Worm (Caenorhabditis elegans) whole organism, young adult: Measurements from ENCODE around the gene ZK180.5.

Source experiments
- B0035.1 ChIP-seq: sonication (generic microtip); optimal IDR thresholded peaks from 2 replicates; lab custom pipeline; 2016; ENCODE audit warnings: missing genetic modification characterization, mild to moderate bottlenecking, missing compliant biosample characterization, missing genotype, missing genetic modification reagents
- B0336.3 ChIP-seq: fragments of 200-800 bp; sonication (Bioruptor generic); IDR thresholded peaks from 2 replicates; pipeline ENCODE4 v1.3.6; 2022; ENCODE audit warnings: missing genetic modification characterization, missing compliant biosample characterization
- D2030.7 ChIP-seq: fragments of 200-800 bp; sonication (Bioruptor generic); IDR thresholded peaks from 2 replicates; pipeline ENCODE4 v1.3.6; 2022; ENCODE audit warnings: missing genetic modification reagents, missing genetic modification characterization, missing compliant biosample characterization
- F37B4.10 ChIP-seq: fragments of 200-800 bp; sonication (Bioruptor generic); IDR thresholded peaks from 2 replicates; pipeline ENCODE4 v1.3.6; 2022; ENCODE audit warnings: missing genetic modification characterization, missing compliant biosample characterization
- F39B2.1 ChIP-seq: fragments of 200-800 bp; sonication (Bioruptor generic); IDR thresholded peaks from 2 replicates; pipeline ENCODE4 v1.3.6; 2022; ENCODE audit warnings: missing genetic modification reagents, missing genetic modification characterization, missing compliant biosample characterization
- F49E8.2 ChIP-seq: sonication (generic microtip); optimal IDR thresholded peaks from 3 replicates; lab custom pipeline; 2017; ENCODE audit warnings: missing genetic modification characterization, mild to moderate bottlenecking, missing compliant biosample characterization, antibody characterized with exemption, moderate library complexity; ENCODE audit not compliant: insufficient read depth
- K11D2.4 ChIP-seq: fragments of 200-800 bp; sonication (Bioruptor generic); IDR thresholded peaks from 2 replicates; pipeline ENCODE4 v1.3.6; 2022; ENCODE audit warnings: missing genetic modification reagents, missing genetic modification characterization, missing compliant biosample characterization
- Y67H2A.10 ChIP-seq: fragments of 200-800 bp; sonication (Bioruptor generic); conservative IDR thresholded peaks from 2 replicates; pipeline ENCODE4 v1.3.6; 2022; ENCODE audit warnings: missing genetic modification reagents, missing genetic modification characterization, missing compliant biosample characterization
- ZK185.1 ChIP-seq: sonication (generic microtip); optimal IDR thresholded peaks from 2 replicates; lab custom pipeline; 2016; ENCODE audit warnings: mild to moderate bottlenecking, missing genetic modification characterization, missing compliant biosample characterization; ENCODE audit not compliant: poor library complexity, severe bottlenecking
- atf-7 ChIP-seq: sonication (generic microtip); optimal IDR thresholded peaks from 2 replicates; lab custom pipeline; 2017; ENCODE audit warnings: mild to moderate bottlenecking, missing genetic modification characterization, missing compliant biosample characterization
- attf-3 ChIP-seq: fragments of 200-800 bp; sonication (Bioruptor generic); conservative IDR thresholded peaks from 2 replicates; pipeline ENCODE4 v1.3.6; 2022; ENCODE audit warnings: missing genetic modification reagents, missing genetic modification characterization, missing compliant biosample characterization
- attf-5 ChIP-seq: fragments of 200-800 bp; sonication (Bioruptor generic); optimal IDR thresholded peaks from 2 replicates; lab custom pipeline; 2018; ENCODE audit warnings: mild to moderate bottlenecking, missing genetic modification characterization, missing compliant biosample characterization
- ccch-3 ChIP-seq: fragments of 200-800 bp; sonication (Bioruptor generic); optimal IDR thresholded peaks from 2 replicates; lab custom pipeline; 2018; ENCODE audit warnings: mild to moderate bottlenecking, missing genetic modification characterization, missing compliant biosample characterization
- cebp-1 ChIP-seq, 2 experiments: fragments of 200-800 bp in 1 of 2; sonication (Bioruptor generic) in 1 of 2; sonication (generic microtip) in 1 of 2; IDR thresholded peaks in 1 of 2; optimal IDR thresholded peaks in 1 of 2; 2 replicates each; pipeline versions ENCODE4 v1.3.6 to Lab custom; 2017 to 2022; ENCODE audit warnings: missing compliant biosample characterization in 2 of 2, missing genetic modification characterization in 2 of 2, mild to moderate bottlenecking in 1 of 2, missing genetic modification reagents in 1 of 2, moderate library complexity in 1 of 2
- cebp-2 ChIP-seq: fragments of 200-800 bp; sonication (Bioruptor generic); IDR thresholded peaks from 2 replicates; pipeline ENCODE4 v1.3.6; 2022; ENCODE audit warnings: missing genetic modification characterization, missing compliant biosample characterization
- ceh-58 ChIP-seq: fragments of 200-800 bp; sonication (Bioruptor generic); IDR thresholded peaks from 2 replicates; pipeline ENCODE4 v1.3.6; 2022; ENCODE audit warnings: missing genetic modification characterization, missing compliant biosample characterization
- ceh-91 ChIP-seq: fragments of 200-800 bp; sonication (Bioruptor generic); IDR thresholded peaks from 2 replicates; pipeline ENCODE4 v1.3.6; 2022; ENCODE audit warnings: missing genetic modification reagents, missing genetic modification characterization, missing compliant biosample characterization
- chd-7 ChIP-seq: sonication (generic microtip); optimal IDR thresholded peaks from 2 replicates; lab custom pipeline; 2016; ENCODE audit warnings: mild to moderate bottlenecking, missing genetic modification characterization, moderate library complexity, missing compliant biosample characterization
- dpff-1 ChIP-seq: sonication (generic microtip); optimal IDR thresholded peaks from 2 replicates; lab custom pipeline; 2017; ENCODE audit warnings: mild to moderate bottlenecking, missing genetic modification characterization, missing compliant biosample characterization
- efl-1 ChIP-seq: fragments of 150-350 bp; optimal IDR thresholded peaks from 2 replicates; lab custom pipeline; 2014; ENCODE audit warnings: missing biosample characterization, missing genetic modification reagents, missing genetic modification characterization
- gei-17 ChIP-seq: fragments of 200-800 bp; sonication (Bioruptor generic); optimal IDR thresholded peaks from 2 replicates; lab custom pipeline; 2018; ENCODE audit warnings: mild to moderate bottlenecking, missing genetic modification characterization, missing compliant biosample characterization
- him-1 ChIP-seq: sonication (generic microtip); optimal IDR thresholded peaks from 2 replicates; lab custom pipeline; 2016; ENCODE audit warnings: missing genotype, missing genetic modification reagents, missing genetic modification characterization, missing compliant biosample characterization
- hmg-1.2 ChIP-seq: fragments of 200-800 bp; sonication (Bioruptor generic); IDR thresholded peaks from 2 replicates; pipeline ENCODE4 v1.3.6; 2022; ENCODE audit warnings: missing genetic modification reagents, missing genetic modification characterization, missing compliant biosample characterization
- hmg-20 ChIP-seq: fragments of 200-800 bp; sonication (Bioruptor generic); IDR thresholded peaks from 2 replicates; pipeline ENCODE4 v1.3.6; 2022; ENCODE audit warnings: missing genetic modification reagents, missing genetic modification characterization, missing compliant biosample characterization
- let-607 ChIP-seq, 2 experiments: fragments of 200-800 bp in 1 of 2; sonication (Bioruptor generic) in 1 of 2; sonication (generic microtip) in 1 of 2; optimal IDR thresholded peaks; 2 replicates each; lab custom pipeline; 2016 to 2018; ENCODE audit warnings: mild to moderate bottlenecking in 2 of 2, missing compliant biosample characterization in 2 of 2, missing genetic modification characterization in 2 of 2, moderate library complexity in 2 of 2, missing genotype in 1 of 2
- lin-26 ChIP-seq: fragments of 200-800 bp; sonication (Bioruptor generic); IDR thresholded peaks from 2 replicates; pipeline ENCODE4 v1.3.6; 2022; ENCODE audit warnings: missing genetic modification reagents, missing genetic modification characterization, missing compliant biosample characterization
- madf-3 ChIP-seq: fragments of 200-800 bp; sonication (Bioruptor generic); IDR thresholded peaks from 2 replicates; pipeline ENCODE4 v1.3.6; 2022; ENCODE audit warnings: missing genetic modification reagents, missing genetic modification characterization, missing compliant biosample characterization
- mcd-1 ChIP-seq: fragments of 200-800 bp; sonication (Bioruptor generic); IDR thresholded peaks from 2 replicates; pipeline ENCODE4 v1.3.6; 2022; ENCODE audit warnings: missing genetic modification reagents, missing genetic modification characterization, missing compliant biosample characterization
- nhr-80 ChIP-seq: sonication (generic microtip); optimal IDR thresholded peaks from 2 replicates; lab custom pipeline; 2016; ENCODE audit warnings: missing genetic modification characterization, missing compliant biosample characterization
- rcor-1 ChIP-seq: fragments of 200-800 bp; sonication (Bioruptor generic); IDR thresholded peaks from 2 replicates; pipeline ENCODE4 v1.3.6; 2022; ENCODE audit warnings: missing genetic modification reagents, missing genetic modification characterization, missing compliant biosample characterization
- rec-8 ChIP-seq, 2 experiments: sonication (generic microtip); optimal IDR thresholded peaks; 2 replicates each; lab custom pipeline; 2016; ENCODE audit warnings: mild to moderate bottlenecking in 2 of 2, missing genetic modification characterization in 2 of 2, missing genetic modification reagents in 2 of 2, missing genotype in 2 of 2, missing biosample characterization in 1 of 2, missing compliant biosample characterization in 1 of 2, moderate library complexity in 1 of 2
- snpc-1.1 ChIP-seq: sonication (generic microtip); optimal IDR thresholded peaks from 2 replicates; lab custom pipeline; 2017; ENCODE audit warnings: missing genetic modification characterization, mild to moderate bottlenecking, missing compliant biosample characterization, antibody characterized with exemption, moderate library complexity, missing genotype, missing genetic modification reagents; ENCODE audit not compliant: insufficient read depth
- snpc-3.4 ChIP-seq: sonication (generic microtip); optimal IDR thresholded peaks from 2 replicates; lab custom pipeline; 2017; ENCODE audit warnings: missing genetic modification characterization, mild to moderate bottlenecking, missing compliant biosample characterization, antibody characterized with exemption, moderate library complexity, missing genotype, missing genetic modification reagents
- snpc-4 ChIP-seq, 5 experiments: fragments of 150-350 bp in 1 of 5; sonication (generic microtip) in 4 of 5; optimal IDR thresholded peaks; 2 replicates each; lab custom pipeline; 2014 to 2018; ENCODE audit warnings: missing genetic modification characterization in 5 of 5, missing biosample characterization in 3 of 5, antibody characterized with exemption in 2 of 5, mild to moderate bottlenecking in 2 of 5, missing compliant biosample characterization in 2 of 5, missing genotype in 2 of 5, moderate library complexity in 2 of 5, missing genetic modification reagents in 1 of 5
- sptf-2 ChIP-seq: fragments of 200-800 bp; sonication (Bioruptor generic); optimal IDR thresholded peaks from 2 replicates; lab custom pipeline; 2018; ENCODE audit warnings: mild to moderate bottlenecking, missing genetic modification characterization, missing compliant biosample characterization
- tbp1 ChIP-seq: fragments of 200-800 bp; sonication (Bioruptor generic); optimal IDR thresholded peaks from 2 replicates; lab custom pipeline; 2018; ENCODE audit warnings: mild to moderate bottlenecking, missing genetic modification characterization, missing compliant biosample characterization
- tbx-9 ChIP-seq: sonication (generic microtip); optimal IDR thresholded peaks from 2 replicates; lab custom pipeline; 2016; ENCODE audit warnings: borderline replicate concordance, missing genetic modification characterization, inconsistent platforms, missing compliant biosample characterization
- tlf-1 ChIP-seq: fragments of 200-800 bp; sonication (Bioruptor generic); optimal IDR thresholded peaks from 2 replicates; lab custom pipeline; 2018; ENCODE audit warnings: mild to moderate bottlenecking, missing genetic modification characterization, missing compliant biosample characterization
- unc-130 ChIP-seq: sonication (generic microtip); optimal IDR thresholded peaks from 2 replicates; lab custom pipeline; 2016; ENCODE audit warnings: missing genetic modification reagents, missing genetic modification characterization, missing compliant biosample characterization
- unc-62 ChIP-seq: fragments of 150-350 bp; optimal IDR thresholded peaks from 2 replicates; lab custom pipeline; 2014; ENCODE audit warnings: missing biosample characterization, missing genetic modification reagents, missing genetic modification characterization
- zim-3 ChIP-seq: sonication (generic microtip); optimal IDR thresholded peaks from 2 replicates; lab custom pipeline; 2017; ENCODE audit warnings: mild to moderate bottlenecking, missing genetic modification characterization, moderate library complexity, missing compliant biosample characterization
- ztf-3 ChIP-seq: fragments of 200-800 bp; sonication (Bioruptor generic); optimal IDR thresholded peaks from 2 replicates; lab custom pipeline; 2018; ENCODE audit warnings: mild to moderate bottlenecking, missing genetic modification characterization, missing compliant biosample characterization

ZK180.5 gene

DNA sequence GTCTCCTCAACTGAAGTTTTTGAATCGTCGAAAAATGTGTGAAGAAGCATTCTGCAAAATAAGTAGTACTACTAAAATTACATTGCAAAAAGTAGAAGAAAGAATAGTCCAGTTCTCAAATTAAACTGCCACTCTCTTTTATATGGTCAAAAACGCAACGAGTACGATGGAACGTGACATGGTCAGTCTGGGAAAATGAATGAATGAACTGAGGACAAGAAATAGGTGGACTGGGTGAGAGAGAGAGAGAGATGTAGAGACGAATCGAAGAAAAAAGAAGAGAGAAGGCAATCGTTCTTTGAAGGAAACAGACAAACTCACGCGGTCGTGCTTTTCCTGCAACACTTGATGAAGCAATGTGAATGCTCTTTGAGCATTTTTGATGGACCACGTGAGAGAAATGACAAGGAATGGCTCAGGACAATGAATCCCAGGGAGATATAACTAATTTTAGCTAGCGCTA, 39.9 kb downstream of the ZK180.5 start, which contains the start of gene M01H9.3 (continued):
- TF ChIP-seq lin-26 (GFP tag; lab: Robert Waterston, UW) (0 out of 2 replicates have a peak, but pooled peaks have one; percentile 40), mcd-1 (GFP tag; lab: Robert Waterston, UW) (peak; percentile 17; the same call in 1 of the 2 replicates), attf-3 (GFP tag; lab: Robert Waterston, UW) (no peak), ccch-3 (GFP tag; lab: Kevin White, UChicago) (no peak), tbp1 (GFP tag; lab: Kevin White, UChicago) (peak; percentile 15), K11D2.4 (GFP tag; lab: Robert Waterston, UW) (peak; percentile 59), nhr-80 (tag; lab: Kevin White, UChicago) (peak; percentile 59), unc-62 (GFP tag; lab: Kevin White, UChicago) (no peak), tlf-1 (peak; percentile 4), chd-7 (peak; percentile 18), gei-17 (no peak), ZK185.1 (tag; lab: Kevin White, UChicago) (no peak), zim-3 (no peak), hmg-1.2 (GFP tag; lab: Robert Waterston, UW) (peak; percentile 32; the same call in 1 of the 2 replicates)

DNA sequence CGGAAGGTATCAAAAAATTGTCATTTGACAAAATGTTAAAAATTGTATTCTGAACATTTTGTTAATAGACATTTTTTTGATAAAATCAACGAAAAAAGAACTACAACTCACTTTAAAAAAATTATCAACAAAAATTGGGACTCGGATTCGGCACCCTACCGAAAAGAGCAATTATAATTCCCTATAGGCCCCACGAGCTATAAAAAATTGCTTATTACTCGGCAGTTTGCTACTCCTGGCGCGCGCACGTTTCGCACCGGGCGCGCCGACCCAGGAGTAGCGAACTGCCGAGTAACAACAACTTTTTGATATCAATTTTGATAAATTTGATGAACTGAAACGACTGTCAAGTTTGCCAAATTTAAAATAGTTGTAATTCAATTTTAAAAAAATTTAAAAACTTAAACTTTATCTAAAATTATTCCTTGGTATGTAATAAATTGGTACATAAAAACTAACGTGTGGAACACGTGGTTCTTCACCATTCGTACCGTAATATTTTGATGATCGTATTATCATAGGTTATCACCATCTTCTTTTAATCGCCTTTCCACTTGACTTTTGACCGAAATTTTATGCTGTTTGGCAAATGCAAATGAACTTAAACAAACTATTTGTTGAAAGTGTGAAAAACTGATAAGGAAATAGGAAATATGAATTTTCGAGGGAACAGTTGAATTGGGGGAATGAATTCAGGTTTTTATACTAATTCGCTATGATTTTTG, 41.4 kb downstream of the ZK180.5 start:
- TF ChIP-seq sptf-2 (GFP tag; lab: Kevin White, UChicago) (no peak), F39B2.1 (GFP tag; lab: Robert Waterston, UW) (no peak), ZK185.1 (tag; lab: Kevin White, UChicago) (no peak), hmg-20 (GFP tag; lab: Robert Waterston, UW) (no peak), F37B4.10 (GFP tag; lab: Robert Waterston, UW) (no peak), tlf-1 (no peak), rcor-1 (no peak), B0336.3 (GFP tag; lab: Robert Waterston, UW) (no peak), ztf-3 (GFP tag; lab: Kevin White, UChicago) (no peak), D2030.7 (GFP tag; lab: Robert Waterston, UW) (no peak), cebp-1 (GFP tag; IDR thresholded peaks at IDR 0.05; lab: Robert Waterston, UW) (no peak), cebp-1 (tag; optimal IDR thresholded peaks at IDR 0.05; lab: Kevin White, UChicago) (peak; percentile 6), snpc-3.4 (tag; lab: Kevin White, UChicago) (no peak), rec-8 (tag; optimal IDR thresholded peaks at IDR 0.05; lab: Kevin White, UChicago) (no peak), ceh-58 (GFP tag; lab: Robert Waterston, UW) (no peak), dpff-1 (tag; lab: Kevin White, UChicago) (no peak), tbx-9 (tag; lab: Kevin White, UChicago) (no peak), atf-7 (tag; lab: Kevin White, UChicago) (peak; percentile 28), ceh-91 (GFP tag; lab: Robert Waterston, UW) (no peak), unc-130 (GFP tag; lab: Kevin White, UChicago) (no peak), madf-3 (GFP tag; lab: Robert Waterston, UW) (0 out of 2 replicates have a peak, but pooled peaks have one; percentile 50), efl-1 (GFP tag; lab: Kevin White, UChicago) (no peak), nhr-80 (tag; lab: Kevin White, UChicago) (peak; percentile 41), K11D2.4 (GFP tag; lab: Robert Waterston, UW) (0 out of 2 replicates have a peak, but pooled peaks have one; percentile 33), lin-26 (GFP tag; lab: Robert Waterston, UW) (0 out of 2 replicates have a peak, but pooled peaks have one; percentile 54), let-607 (tag; optimal IDR thresholded peaks at IDR 0.05; lab: Kevin White, UChicago) (peak in 1 of 2 experiments; percentile 17), him-1 (tag; lab: Kevin White, UChicago) (no peak), cebp-2 (GFP tag; lab: Robert Waterston, UW) (no peak), attf-5 (no peak), snpc-1.1 (no peak), F49E8.2 (tag; lab: Kevin White, UChicago) (no peak), snpc-4 (GFP tag; optimal IDR thresholded peaks at IDR 0.05; lab: Kevin White, UChicago) (no peak), snpc-4 (tag; optimal IDR thresholded peaks at IDR 0.05; lab: Kevin White, UChicago) (no peak), B0035.1 (tag; lab: Kevin White, UChicago) (no peak), Y67H2A.10 (GFP tag; lab: Robert Waterston, UW) (no peak), mcd-1 (GFP tag; lab: Robert Waterston, UW) (0 out of 2 replicates have a peak, but pooled peaks have one; percentile 9)
